Worm (Caenorhabditis elegans): ENCODE results near the gene R05H5.3.

The R05H5.3 gene

ce11 chrII:10187808-10188207, 9.6 kb upstream of the R05H5.3 start, which contains the start of gene srd-2:
Gene srd-2, minus strand, starts transcription at chrII:10187908.
- no peak for TF ChIP-seq ceh-39 (tag; optimal IDR thresholded peaks at IDR 0.05)
- TF ChIP-seq blmp-1 (tag; optimal IDR thresholded peaks at IDR 0.05), result no peak
- TF ChIP-seq zip-8 (tag; optimal IDR thresholded peaks at IDR 0.05), result no peak

- no peak for TF ChIP-seq ceh-83 (GFP tag; optimal IDR thresholded peaks at IDR 0.05)
- no peak for TF ChIP-seq ceh-43 (GFP tag; optimal IDR thresholded peaks at IDR 0.05)
- no peak for TF ChIP-seq elt-3 (tag; optimal IDR thresholded peaks at IDR 0.05)
- no peak for TF ChIP-seq mab-5 (tag; optimal IDR thresholded peaks at IDR 0.05)
- TF ChIP-seq sptf-1 (tag; optimal IDR thresholded peaks at IDR 0.05), result no peak
- TF ChIP-seq M03D4.4 (tag; optimal IDR thresholded peaks at IDR 0.05), result no peak
- no peak for TF ChIP-seq ceh-39 (tag; optimal IDR thresholded peaks at IDR 0.05)
- TF ChIP-seq cnd-1 (tag; optimal IDR thresholded peaks at IDR 0.05), result no peak
- no peak for TF ChIP-seq nhr-237 (tag; optimal IDR thresholded peaks at IDR 0.05)
- no peak for TF ChIP-seq zip-8 (tag; optimal IDR thresholded peaks at IDR 0.05)
- no peak for TF ChIP-seq ztf-11 (tag; optimal IDR thresholded peaks at IDR 0.05)
These were observed 8.1 kb upstream of the R05H5.3 start, which contains the start of gene cdc-25.4 for ce11 chrII:10189369-10189768. Gene cdc-25.4, minus strand, starts transcription at chrII:10189469.

ce11 chrII:10192207-10192606, 5.2 kb upstream of the R05H5.3 start, which contains the start of gene R05H5.7:
Gene R05H5.7, plus strand, starts transcription at chrII:10192507.
- TF ChIP-seq unc-39 (tag; optimal IDR thresholded peaks at IDR 0.05), result no peak
- no peak for TF ChIP-seq elt-3 (tag; optimal IDR thresholded peaks at IDR 0.05)
- TF ChIP-seq lin-13 (tag; optimal IDR thresholded peaks at IDR 0.05), result no peak
- no peak for TF ChIP-seq cnd-1 (tag; optimal IDR thresholded peaks at IDR 0.05)
- TF ChIP-seq nhr-12 (tag; optimal IDR thresholded peaks at IDR 0.05), result no peak
- TF ChIP-seq ceh-83 (GFP tag; optimal IDR thresholded peaks at IDR 0.05), result no peak
- TF ChIP-seq nhr-237 (tag; optimal IDR thresholded peaks at IDR 0.05), result no peak
- TF ChIP-seq sem-2 (GFP tag; optimal IDR thresholded peaks at IDR 0.05), result no peak
- no peak for TF ChIP-seq hlh-1 (tag; optimal IDR thresholded peaks at IDR 0.05)
- no peak for TF ChIP-seq tbx-8 (GFP tag; optimal IDR thresholded peaks at IDR 0.05)
- no peak for TF ChIP-seq ceh-43 (GFP tag; optimal IDR thresholded peaks at IDR 0.05)

ce11 chrII:10194605-10195004, 2.8 kb upstream of the R05H5.3 start, which contains the start of gene srb-6:
Gene srb-6, plus strand, starts transcription at chrII:10194905.
- no peak for TF ChIP-seq nhr-12 (tag; optimal IDR thresholded peaks at IDR 0.05)
- no peak for TF ChIP-seq bed-3 (GFP tag; optimal IDR thresholded peaks at IDR 0.05)
- no peak for TF ChIP-seq elt-3 (tag; optimal IDR thresholded peaks at IDR 0.05)
- no peak for TF ChIP-seq hlh-1 (tag; optimal IDR thresholded peaks at IDR 0.05)
- no peak for TF ChIP-seq ceh-83 (GFP tag; optimal IDR thresholded peaks at IDR 0.05)
- TF ChIP-seq unc-120 (tag; optimal IDR thresholded peaks at IDR 0.05; ENCODE audit: poor library complexity, severe bottlenecking), result no peak
- TF ChIP-seq lin-32 (GFP tag; optimal IDR thresholded peaks at IDR 0.05), result no peak
- TF ChIP-seq elt-1 (tag; optimal IDR thresholded peaks at IDR 0.05; ENCODE audit: borderline replicate concordance, insufficient read depth), result no peak
- TF ChIP-seq zip-8 (tag; optimal IDR thresholded peaks at IDR 0.05), result no peak
- no peak for TF ChIP-seq nhr-2 (tag; optimal IDR thresholded peaks at IDR 0.05)
- no peak for TF ChIP-seq cnd-1 (tag; optimal IDR thresholded peaks at IDR 0.05)
- no peak for TF ChIP-seq unc-39 (tag; optimal IDR thresholded peaks at IDR 0.05)
- TF ChIP-seq ztf-11 (tag; optimal IDR thresholded peaks at IDR 0.05), result no peak
- TF ChIP-seq ces-1 (GFP tag; optimal IDR thresholded peaks at IDR 0.05), result no peak
- TF ChIP-seq ceh-39 (tag; optimal IDR thresholded peaks at IDR 0.05), result no peak
- TF ChIP-seq flh-1 (GFP tag; optimal IDR thresholded peaks at IDR 0.05), result no peak
- TF ChIP-seq mab-5 (tag; optimal IDR thresholded peaks at IDR 0.05), result no peak
- no peak for TF ChIP-seq blmp-1 (tag; optimal IDR thresholded peaks at IDR 0.05)
- no peak for TF ChIP-seq ceh-43 (GFP tag; optimal IDR thresholded peaks at IDR 0.05)

DNA sequence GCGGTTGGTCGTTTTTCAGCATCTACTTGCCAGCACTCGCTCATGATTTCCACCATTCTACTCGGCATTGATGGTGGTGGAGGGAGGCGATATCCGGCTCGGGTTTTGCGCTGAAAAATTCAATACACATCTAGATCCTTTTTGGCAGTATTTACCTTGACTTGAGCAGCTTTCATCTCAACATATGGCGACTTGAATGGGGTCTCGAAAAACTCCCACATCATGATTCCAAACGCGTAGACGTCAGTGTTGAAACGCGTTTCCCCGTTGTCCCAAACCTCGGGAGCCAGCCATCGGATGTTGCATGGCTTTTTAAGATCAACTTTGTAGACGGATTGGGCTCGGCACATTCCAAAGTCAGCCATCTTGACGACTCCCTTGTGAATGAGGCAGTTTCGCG, 1.1 kb downstream of the R05H5.3 start:
- no peak for TF ChIP-seq ces-1 (GFP tag; optimal IDR thresholded peaks at IDR 0.05)
- no peak for TF ChIP-seq snpc-4 (tag; optimal IDR thresholded peaks at IDR 0.05)
- TF ChIP-seq tbx-8 (GFP tag; optimal IDR thresholded peaks at IDR 0.05), result no peak
- no peak for TF ChIP-seq mep-1 (tag; optimal IDR thresholded peaks at IDR 0.05)
- TF ChIP-seq unc-120 (tag; optimal IDR thresholded peaks at IDR 0.05; ENCODE audit: poor library complexity, severe bottlenecking), result no peak
- no peak for TF ChIP-seq nhr-12 (tag; optimal IDR thresholded peaks at IDR 0.05)
- TF ChIP-seq ceh-39 (tag; optimal IDR thresholded peaks at IDR 0.05), result no peak
- no peak for TF ChIP-seq elt-3 (tag; optimal IDR thresholded peaks at IDR 0.05)
- TF ChIP-seq blmp-1 (tag; optimal IDR thresholded peaks at IDR 0.05), result no peak
- no peak for TF ChIP-seq M03D4.4 (tag; optimal IDR thresholded peaks at IDR 0.05)
- TF ChIP-seq ceh-83 (GFP tag; optimal IDR thresholded peaks at IDR 0.05), result no peak
- TF ChIP-seq sem-2 (GFP tag; optimal IDR thresholded peaks at IDR 0.05), result no peak
- no peak for TF ChIP-seq lin-13 (tag; optimal IDR thresholded peaks at IDR 0.05)
- TF ChIP-seq sptf-1 (tag; optimal IDR thresholded peaks at IDR 0.05), result no peak
- no peak for TF ChIP-seq mab-5 (tag; optimal IDR thresholded peaks at IDR 0.05)
- TF ChIP-seq nhr-76 (tag; optimal IDR thresholded peaks at IDR 0.05), result no peak

Measured in whole organism, mixed stage, embryonic.